Fruit fly (Drosophila melanogaster): ENCODE data around the gene CG7276.

DNA sequence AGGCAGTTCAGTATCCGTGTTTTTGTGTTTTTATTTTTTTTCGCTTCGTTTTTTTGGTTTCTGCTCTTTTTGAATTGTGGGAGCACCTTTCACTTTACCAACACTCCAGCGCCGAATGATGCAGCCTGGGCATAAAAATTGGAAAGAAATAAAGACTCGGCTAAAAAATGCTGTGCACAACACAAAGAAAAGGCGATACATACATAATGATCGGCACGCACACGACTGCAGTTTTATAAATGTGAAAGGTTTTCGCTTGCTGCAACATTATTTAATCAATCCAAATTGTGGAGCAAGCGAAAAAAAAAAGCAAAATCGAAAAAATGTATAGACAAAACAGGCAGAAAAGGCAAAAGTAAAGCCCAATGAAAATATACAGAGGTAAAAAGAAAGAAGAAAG, 45.0 kb downstream of the CG7276 start:
- TF ChIP-seq CG10631 (GFP tag; optimal IDR thresholded peaks at IDR 0.05) (no peak), Sox102F (GFP tag; optimal IDR thresholded peaks at IDR 0.05) (no peak), Sox14 (GFP tag; optimal IDR thresholded peaks at IDR 0.05) (no peak)
